Worm (Caenorhabditis elegans) whole organism, late embryonic: Measurements from ENCODE around the gene Y47D3B.4.

Source experiments
- F13H6.1 ChIP-seq: sonication (generic microtip); optimal IDR thresholded peaks from 2 replicates; lab custom pipeline; 2016; ENCODE audit warnings: missing genetic modification characterization, missing compliant biosample characterization
- Y22D7AL.16 ChIP-seq: sonication (generic microtip); optimal IDR thresholded peaks from 2 replicates; lab custom pipeline; 2016; ENCODE audit warnings: missing genetic modification characterization, missing compliant biosample characterization
- dmd-4 ChIP-seq: sonication (generic microtip); optimal IDR thresholded peaks from 2 replicates; lab custom pipeline; 2016; ENCODE audit warnings: borderline replicate concordance, missing genetic modification characterization, missing compliant biosample characterization
- fkh-10 ChIP-seq: fragments of 150-350 bp; optimal IDR thresholded peaks from 2 replicates; lab custom pipeline; 2014; ENCODE audit warnings: missing biosample characterization, missing genetic modification reagents, missing genetic modification characterization
- sdc-2 ChIP-seq: sonication (generic microtip); optimal IDR thresholded peaks from 2 replicates; lab custom pipeline; 2016; ENCODE audit warnings: missing genotype, missing genetic modification characterization, missing compliant biosample characterization
- ttx-3 ChIP-seq: sonication (generic microtip); optimal IDR thresholded peaks from 2 replicates; lab custom pipeline; 2016; ENCODE audit warnings: missing genetic modification reagents, missing genetic modification characterization, missing compliant biosample characterization
- unc-86 ChIP-seq: sonication (generic microtip); optimal IDR thresholded peaks from 2 replicates; lab custom pipeline; 2016; ENCODE audit warnings: missing genetic modification characterization, missing compliant biosample characterization

ce11 chrIII:11357418-11357817 lies 47.7 kb upstream of the Y47D3B.4 start:
- TF ChIP-seq unc-86 (tag; lab: Kevin White, UChicago) = no peak
- TF ChIP-seq ttx-3 (tag; lab: Kevin White, UChicago) = no peak
- no peak for TF ChIP-seq dmd-4
- no peak for TF ChIP-seq F13H6.1 (tag; lab: Kevin White, UChicago)
- TF ChIP-seq Y22D7AL.16 (tag; lab: Kevin White, UChicago) = no peak
- no peak for TF ChIP-seq fkh-10 (GFP tag; lab: Kevin White, UChicago)
- TF ChIP-seq sdc-2 (tag; lab: Kevin White, UChicago) = no peak
